Worm (Caenorhabditis elegans) whole organism, late embryonic: ENCODE results near the gene rgs-2.

ENCODE experiments used
- K09A11.1 ChIP-seq: sonication (generic microtip); optimal IDR thresholded peaks from 2 replicates; lab custom pipeline; 2017; ENCODE audit warnings: antibody characterized with exemption, mild to moderate bottlenecking, missing genetic modification characterization, missing compliant biosample characterization; ENCODE audit not compliant: insufficient read depth
- T23F11.4 ChIP-seq: fragments of 200-800 bp; sonication (Bioruptor generic); optimal IDR thresholded peaks from 2 replicates; lab custom pipeline; 2018; ENCODE audit warnings: mild to moderate bottlenecking, missing genetic modification characterization, missing compliant biosample characterization
- Y22D7AL.16 ChIP-seq: sonication (generic microtip); optimal IDR thresholded peaks from 2 replicates; lab custom pipeline; 2016; ENCODE audit warnings: missing genetic modification characterization, missing compliant biosample characterization
- ahr-1 ChIP-seq: sonication (generic microtip); optimal IDR thresholded peaks from 2 replicates; lab custom pipeline; 2016; ENCODE audit warnings: missing genetic modification characterization, missing compliant biosample characterization
- ceh-18 ChIP-seq: sonication (generic microtip); optimal IDR thresholded peaks from 2 replicates; lab custom pipeline; 2016; ENCODE audit warnings: missing genetic modification characterization, missing compliant biosample characterization
- ceh-19 ChIP-seq: fragments of 200-800 bp; sonication (Bioruptor generic); optimal IDR thresholded peaks from 2 replicates; lab custom pipeline; 2018; ENCODE audit warnings: mild to moderate bottlenecking, missing genetic modification characterization, missing compliant biosample characterization
- ceh-22 ChIP-seq: sonication (generic microtip); optimal IDR thresholded peaks from 2 replicates; lab custom pipeline; 2017; ENCODE audit warnings: missing biosample characterization, missing genetic modification characterization
- ceh-30 ChIP-seq: fragments of 150-350 bp; optimal IDR thresholded peaks from 2 replicates; lab custom pipeline; 2014; ENCODE audit warnings: missing biosample characterization, missing genetic modification characterization
- ceh-31 ChIP-seq: sonication (generic microtip); optimal IDR thresholded peaks from 2 replicates; lab custom pipeline; 2016; ENCODE audit warnings: missing genetic modification characterization, missing compliant biosample characterization
- ceh-34 ChIP-seq: sonication (generic microtip); optimal IDR thresholded peaks from 2 replicates; lab custom pipeline; 2016; ENCODE audit warnings: mild to moderate bottlenecking, missing genetic modification characterization, missing compliant biosample characterization
- ceh-45 ChIP-seq: fragments of 200-800 bp; sonication (Bioruptor generic); IDR thresholded peaks from 2 replicates; pipeline ENCODE4 v1.3.6; 2022; ENCODE audit warnings: missing genetic modification reagents, missing genetic modification characterization, missing compliant biosample characterization
- ceh-48 ChIP-seq: sonication (generic microtip); optimal IDR thresholded peaks from 2 replicates; lab custom pipeline; 2016; ENCODE audit warnings: missing genetic modification characterization, inconsistent platforms, missing compliant biosample characterization
- dmd-4 ChIP-seq: sonication (generic microtip); optimal IDR thresholded peaks from 2 replicates; lab custom pipeline; 2016; ENCODE audit warnings: borderline replicate concordance, missing genetic modification characterization, missing compliant biosample characterization
- elt-2 ChIP-seq: sonication (generic microtip); optimal IDR thresholded peaks from 2 replicates; lab custom pipeline; 2016; ENCODE audit warnings: missing genetic modification reagents, missing genetic modification characterization, missing compliant biosample characterization
- ets-4 ChIP-seq: sonication (generic microtip); optimal IDR thresholded peaks from 2 replicates; lab custom pipeline; 2016; ENCODE audit warnings: missing genetic modification characterization, missing compliant biosample characterization
- eyg-1 ChIP-seq: sonication (generic microtip); optimal IDR thresholded peaks from 2 replicates; lab custom pipeline; 2016; ENCODE audit warnings: missing genotype, missing genetic modification characterization, missing compliant biosample characterization
- fax-1 ChIP-seq: sonication (generic microtip); optimal IDR thresholded peaks from 2 replicates; lab custom pipeline; 2016; ENCODE audit warnings: missing genotype, missing genetic modification characterization, missing compliant biosample characterization
- gmeb-2 ChIP-seq: sonication (generic microtip); optimal IDR thresholded peaks from 2 replicates; lab custom pipeline; 2016; ENCODE audit warnings: missing genetic modification characterization, inconsistent platforms, missing compliant biosample characterization
- hlh-30 ChIP-seq: sonication (generic microtip); optimal IDR thresholded peaks from 2 replicates; lab custom pipeline; 2017; ENCODE audit warnings: antibody characterized with exemption, missing genetic modification characterization, missing compliant biosample characterization; ENCODE audit not compliant: insufficient read depth
- hlh-6 ChIP-seq: sonication (generic microtip); optimal IDR thresholded peaks from 2 replicates; lab custom pipeline; 2016; ENCODE audit warnings: missing genotype, missing genetic modification characterization, missing compliant biosample characterization
- lim-6 ChIP-seq: sonication (generic microtip); optimal IDR thresholded peaks from 2 replicates; lab custom pipeline; 2016; ENCODE audit warnings: missing genetic modification characterization, missing compliant biosample characterization
- mec-3 ChIP-seq: sonication (generic microtip); optimal IDR thresholded peaks from 2 replicates; lab custom pipeline; 2016; ENCODE audit warnings: borderline replicate concordance, missing genetic modification characterization, missing compliant biosample characterization
- nfya-1 ChIP-seq: sonication (generic microtip); optimal IDR thresholded peaks from 2 replicates; lab custom pipeline; 2017; ENCODE audit warnings: missing genetic modification characterization, mild to moderate bottlenecking, missing compliant biosample characterization, antibody characterized with exemption, moderate library complexity
- odd-2 ChIP-seq: sonication (generic microtip); optimal IDR thresholded peaks from 2 replicates; lab custom pipeline; 2017; ENCODE audit warnings: antibody characterized with exemption, mild to moderate bottlenecking, missing genetic modification characterization, missing compliant biosample characterization
- pax-1 ChIP-seq: fragments of 150-350 bp; optimal IDR thresholded peaks from 2 replicates; lab custom pipeline; 2014; ENCODE audit warnings: missing biosample characterization, missing genetic modification characterization
- pha-2 ChIP-seq: sonication (generic microtip); optimal IDR thresholded peaks from 2 replicates; lab custom pipeline; 2017; ENCODE audit warnings: mild to moderate bottlenecking, missing genetic modification characterization, missing compliant biosample characterization
- pha-4 ChIP-seq: fragments of 150-350 bp; optimal IDR thresholded peaks from 2 replicates; lab custom pipeline; 2018; ENCODE audit warnings: missing biosample characterization, missing genetic modification reagents, missing genetic modification characterization
- ref-2 ChIP-seq: sonication (generic microtip); optimal IDR thresholded peaks from 2 replicates; lab custom pipeline; 2016; ENCODE audit warnings: missing genetic modification characterization, missing compliant biosample characterization
- sdc-2 ChIP-seq: sonication (generic microtip); optimal IDR thresholded peaks from 2 replicates; lab custom pipeline; 2016; ENCODE audit warnings: missing genotype, missing genetic modification characterization, missing compliant biosample characterization
- sox-2 ChIP-seq: fragments of 200-800 bp; sonication (Bioruptor generic); IDR thresholded peaks from 2 replicates; pipeline ENCODE4 v1.3.6; 2022; ENCODE audit warnings: missing genetic modification reagents, missing genetic modification characterization, missing compliant biosample characterization
- sox-4 ChIP-seq: sonication (generic microtip); optimal IDR thresholded peaks from 2 replicates; lab custom pipeline; 2017; ENCODE audit warnings: mild to moderate bottlenecking, missing genetic modification characterization, inconsistent platforms, missing compliant biosample characterization
- syd-9 ChIP-seq: sonication (generic microtip); optimal IDR thresholded peaks from 2 replicates; lab custom pipeline; 2016; ENCODE audit warnings: mild to moderate bottlenecking, missing genetic modification characterization, moderate library complexity, missing compliant biosample characterization
- tbx-2 ChIP-seq: sonication (generic microtip); optimal IDR thresholded peaks from 2 replicates; lab custom pipeline; 2016; ENCODE audit warnings: missing genetic modification characterization, missing compliant biosample characterization
- ttx-3 ChIP-seq: sonication (generic microtip); optimal IDR thresholded peaks from 2 replicates; lab custom pipeline; 2016; ENCODE audit warnings: missing genetic modification reagents, missing genetic modification characterization, missing compliant biosample characterization
- unc-3 ChIP-seq, 2 experiments: fragments of 200-800 bp in 1 of 2; sonication (Bioruptor generic) in 1 of 2; sonication (generic microtip) in 1 of 2; conservative IDR thresholded peaks in 1 of 2; optimal IDR thresholded peaks in 1 of 2; 2 replicates each; pipeline versions ENCODE4 v1.3.6 to Lab custom; 2016 to 2022; ENCODE audit warnings: missing compliant biosample characterization in 2 of 2, missing genetic modification characterization in 2 of 2, missing genetic modification reagents in 1 of 2
- unc-42 ChIP-seq: sonication (generic microtip); optimal IDR thresholded peaks from 2 replicates; lab custom pipeline; 2016; ENCODE audit warnings: missing genotype, missing genetic modification characterization, missing compliant biosample characterization
- unc-55 ChIP-seq: sonication (generic microtip); optimal IDR thresholded peaks from 2 replicates; lab custom pipeline; 2017; ENCODE audit warnings: missing biosample characterization, missing genetic modification reagents, missing genetic modification characterization

The rgs-2 gene

ce11 chrX:12688632-12689031 is 23.8 kb upstream of the rgs-2 start:
- TF ChIP-seq sox-2 (GFP tag; lab: Robert Waterston, UW) (peak; percentile 57), nfya-1 (tag; lab: Kevin White, UChicago) (peak; percentile 36), ceh-34 (tag; lab: Kevin White, UChicago) (no peak), ceh-48 (tag; lab: Kevin White, UChicago) (peak; percentile 23), ceh-22 (tag; lab: Kevin White, UChicago) (no peak), ceh-19 (GFP tag; lab: Kevin White, UChicago) (peak; percentile 46), unc-42 (tag; lab: Kevin White, UChicago) (peak; percentile 72), ceh-31 (tag; lab: Kevin White, UChicago) (peak; percentile 50), lim-6 (tag; lab: Kevin White, UChicago) (no peak), ttx-3 (tag; lab: Kevin White, UChicago) (peak; percentile 37)
- TF ChIP-seq, all 69 proteins: peak for 7

ce11 chrX:12689869-12690268 is 22.6 kb upstream of the rgs-2 start:
- TF ChIP-seq unc-42 (tag; lab: Kevin White, UChicago) (peak; percentile 95), ceh-31 (tag; lab: Kevin White, UChicago) (peak; percentile 36), ahr-1 (tag; lab: Kevin White, UChicago) (no peak), pha-4 (tag; lab: Kevin White, UChicago) (no peak), eyg-1 (no peak), sox-4 (tag; lab: Kevin White, UChicago) (no peak)
- TF ChIP-seq, all 69 proteins: peak for 2

ce11 chrX:12690346-12690745 is 22.1 kb upstream of the rgs-2 start:
- TF ChIP-seq syd-9 (tag; lab: Kevin White, UChicago) = no peak
- no peak for TF ChIP-seq tbx-2 (tag; lab: Kevin White, UChicago)
- TF ChIP-seq K09A11.1 (tag; lab: Kevin White, UChicago) = no peak
- TF ChIP-seq hlh-6 (tag; lab: Kevin White, UChicago) = no peak
- TF ChIP-seq ceh-18 = no peak
- TF ChIP-seq sox-2 (GFP tag; lab: Robert Waterston, UW) = no peak
- no peak for TF ChIP-seq pax-1
- no peak for TF ChIP-seq gmeb-2 (tag; lab: Kevin White, UChicago)
- no peak for TF ChIP-seq ets-4 (tag; lab: Kevin White, UChicago)
- TF ChIP-seq elt-2 = no peak
- TF ChIP-seq ref-2 (tag; lab: Kevin White, UChicago) = no peak
- TF ChIP-seq unc-55 (GFP tag; lab: Kevin White, UChicago) = peak; percentile 93
- TF ChIP-seq fax-1 (tag; lab: Kevin White, UChicago) = no peak
- TF ChIP-seq Y22D7AL.16 = no peak
- no peak for TF ChIP-seq ceh-30 (tag; lab: Kevin White, UChicago)
- no peak for TF ChIP-seq dmd-4 (tag; lab: Kevin White, UChicago)
- TF ChIP-seq pha-2 (tag; lab: Kevin White, UChicago) = no peak
- TF ChIP-seq hlh-30 (tag; lab: Kevin White, UChicago) = peak; percentile 59
- TF ChIP-seq ceh-22 (tag; lab: Kevin White, UChicago) = no peak
- TF ChIP-seq ceh-34 (tag; lab: Kevin White, UChicago) = peak; percentile 54
- no peak for TF ChIP-seq sdc-2 (tag; lab: Kevin White, UChicago)
- no peak for TF ChIP-seq unc-3 (GFP tag; conservative IDR thresholded peaks at IDR 0.05; lab: Robert Waterston, UW)
- TF ChIP-seq unc-3 (tag; optimal IDR thresholded peaks at IDR 0.05; lab: Kevin White, UChicago) = no peak

- no peak for TF ChIP-seq ceh-45 (GFP tag; lab: Robert Waterston, UW)
- peak; percentile 82 for TF ChIP-seq elt-2
- TF ChIP-seq mec-3 (tag; lab: Kevin White, UChicago) = no peak
- TF ChIP-seq odd-2 = no peak
- no peak for TF ChIP-seq ceh-48 (tag; lab: Kevin White, UChicago)
- no peak for TF ChIP-seq T23F11.4 (GFP tag; lab: Kevin White, UChicago)
Observed at ce11 chrX:12691306-12691705, 21.1 kb upstream of the rgs-2 start, which contains the start of gene ugt-50. Gene ugt-50 (plus strand): TSS chrX:12691573.
